Fruit fly (Drosophila melanogaster) whole organism, embryonic: ENCODE results near the gene CG45544.

Experiments
- CG10654 ChIP-seq: fragments of 200-800 bp; sonication (Bioruptor generic); optimal IDR thresholded peaks from 2 replicates; lab custom pipeline; 2016; ENCODE audit warnings: missing biosample characterization, missing genetic modification characterization
- CG11456 ChIP-seq: fragments of 200-800 bp; sonication (Bioruptor generic); IDR thresholded peaks from 3 replicates; pipeline ENCODE4 v1.3.6; 2022; ENCODE audit warnings: missing biosample characterization, missing genetic modification characterization
- CG12071 ChIP-seq: fragments of 200-800 bp; sonication (Bioruptor generic); optimal IDR thresholded peaks from 3 replicates; lab custom pipeline; 2018; ENCODE audit warnings: missing biosample characterization, mild to moderate bottlenecking, missing genetic modification characterization
- CG13296 ChIP-seq: fragments of 200-800 bp; sonication (Bioruptor generic); optimal IDR thresholded peaks from 3 replicates; lab custom pipeline; 2018; ENCODE audit warnings: missing biosample characterization, mild to moderate bottlenecking, missing genetic modification characterization
- CG16813 ChIP-seq: fragments of 200-800 bp; sonication (Bioruptor generic); IDR thresholded peaks from 3 replicates; pipeline ENCODE4 v1.3.6; 2022; ENCODE audit warnings: missing biosample characterization, missing genetic modification characterization; ENCODE audit not compliant: partially characterized antibody
- CG16815 ChIP-seq: fragments of 200-800 bp; sonication (Bioruptor generic); optimal IDR thresholded peaks from 3 replicates; lab custom pipeline; 2017; ENCODE audit warnings: missing biosample characterization, mild to moderate bottlenecking, missing genetic modification characterization
- CG17612 ChIP-seq: fragments of 200-800 bp; sonication (Bioruptor generic); IDR thresholded peaks from 2 replicates; pipeline ENCODE4 v1.3.6; 2022; ENCODE audit warnings: missing biosample characterization, missing genetic modification characterization
- CG2129 ChIP-seq: fragments of 200-800 bp; sonication (Bioruptor generic); IDR thresholded peaks from 2 replicates; pipeline ENCODE4 v1.3.6; 2022; ENCODE audit warnings: missing biosample characterization, missing genetic modification characterization; ENCODE audit not compliant: partially characterized antibody
- CG2199 ChIP-seq: fragments of 200-800 bp; sonication (Bioruptor generic); IDR thresholded peaks from 3 replicates; pipeline ENCODE4 v1.3.6; 2022; ENCODE audit warnings: missing biosample characterization, missing genetic modification characterization
- CG30403 ChIP-seq: fragments of 200-800 bp; sonication (Bioruptor generic); optimal IDR thresholded peaks from 3 replicates; lab custom pipeline; 2016; ENCODE audit warnings: missing biosample characterization, missing genetic modification characterization
- CG31365 ChIP-seq: fragments of 200-800 bp; sonication (Bioruptor generic); optimal IDR thresholded peaks from 2 replicates; lab custom pipeline; 2018; ENCODE audit warnings: missing biosample characterization, mild to moderate bottlenecking, missing genetic modification characterization
- CG32767 ChIP-seq: fragments of 200-800 bp; sonication (Bioruptor generic); IDR thresholded peaks from 2 replicates; pipeline ENCODE4 v1.3.6; 2022; ENCODE audit warnings: missing biosample characterization, missing genetic modification characterization
- CG4707 ChIP-seq: fragments of 200-800 bp; sonication (Bioruptor generic); optimal IDR thresholded peaks from 2 replicates; lab custom pipeline; 2018; ENCODE audit warnings: missing biosample characterization, mild to moderate bottlenecking, missing genetic modification characterization, moderate library complexity
- CG7357 ChIP-seq: fragments of 200-800 bp; sonication (Bioruptor generic); IDR thresholded peaks from 3 replicates; pipeline ENCODE4 v1.3.6; 2022; ENCODE audit warnings: missing biosample characterization, missing genetic modification characterization
- CG8359 ChIP-seq: fragments of 200-800 bp; sonication (Bioruptor generic); optimal IDR thresholded peaks from 2 replicates; lab custom pipeline; 2017; ENCODE audit warnings: missing biosample characterization, mild to moderate bottlenecking, missing genetic modification characterization, borderline replicate concordance
- Chrac-16 ChIP-seq: fragments of 200-800 bp; sonication (Bioruptor generic); optimal IDR thresholded peaks from 3 replicates; lab custom pipeline; 2016; ENCODE audit warnings: missing biosample characterization, missing genetic modification characterization
- D ChIP-seq, 2 experiments: fragments of 200-800 bp in 1 of 2; fragments of >200 bp in 1 of 2; sonication (Bioruptor generic) in 1 of 2; optimal IDR thresholded peaks; 2 replicates in 1 of 2; 3 replicates in 1 of 2; lab custom pipeline; 2017; ENCODE audit warnings: mild to moderate bottlenecking in 1 of 2, missing biosample characterization in 1 of 2, missing genetic modification characterization in 1 of 2, missing genetic modification reagents in 1 of 2
- Ets97D ChIP-seq: fragments of 200-800 bp; sonication (Bioruptor generic); optimal IDR thresholded peaks from 3 replicates; lab custom pipeline; 2016; ENCODE audit warnings: missing biosample characterization, missing genetic modification characterization
- GATAe ChIP-seq: fragments of 200-800 bp; sonication (Bioruptor generic); conservative IDR thresholded peaks from 2 replicates; pipeline ENCODE4 v1.3.6; 2022; ENCODE audit warnings: missing biosample characterization, missing genetic modification characterization
- H15 ChIP-seq: fragments of 200-800 bp; sonication (Bioruptor generic); IDR thresholded peaks from 3 replicates; pipeline ENCODE4 v1.3.6; 2022; ENCODE audit warnings: missing biosample characterization, missing genetic modification characterization
- Kr ChIP-seq: fragments of 200-800 bp; sonication (Bioruptor generic); optimal IDR thresholded peaks from 2 replicates; lab custom pipeline; 2017; ENCODE audit warnings: missing biosample characterization, mild to moderate bottlenecking, missing genetic modification characterization
- Lhr ChIP-seq: fragments of 200-800 bp; sonication (Bioruptor generic); optimal IDR thresholded peaks from 3 replicates; lab custom pipeline; 2017; ENCODE audit warnings: mild to moderate bottlenecking, missing biosample characterization, missing genetic modification reagents, missing genetic modification characterization
- Max ChIP-seq: fragments of 200-800 bp; sonication (Bioruptor generic); optimal IDR thresholded peaks from 2 replicates; lab custom pipeline; 2016; ENCODE audit warnings: missing biosample characterization, mild to moderate bottlenecking, missing genetic modification characterization
- Med ChIP-seq: fragments of 200-800 bp; sonication (Bioruptor generic); peaks from one replicate; lab custom pipeline; 2016; ENCODE audit warnings: missing biosample characterization, missing genetic modification characterization, mild to moderate bottlenecking, inconsistent platforms, moderate library complexity
- NC2α ChIP-seq: fragments of 200-800 bp; sonication (Bioruptor generic); optimal IDR thresholded peaks from 2 replicates; lab custom pipeline; 2016; ENCODE audit warnings: missing biosample characterization, missing genetic modification characterization
- Nf-YC ChIP-seq: fragments of 200-800 bp; optimal IDR thresholded peaks from 3 replicates; lab custom pipeline; 2019; ENCODE audit warnings: missing biosample characterization, mild to moderate bottlenecking, missing genetic modification characterization, moderate library complexity
- Poxn ChIP-seq: fragments of 200-800 bp; sonication (Bioruptor generic); IDR thresholded peaks from 2 replicates; pipeline ENCODE4 v1.3.6; 2022; ENCODE audit warnings: missing biosample characterization, missing genetic modification characterization
- Ptx1 ChIP-seq: fragments of 200-800 bp; sonication (Bioruptor generic); IDR thresholded peaks from 2 replicates; pipeline ENCODE4 v1.3.6; 2022; ENCODE audit warnings: missing biosample characterization, missing genetic modification characterization
- Side ChIP-seq: fragments of 200-800 bp; sonication (Bioruptor generic); optimal IDR thresholded peaks from 2 replicates; lab custom pipeline; 2016; ENCODE audit warnings: missing biosample characterization, missing genetic modification characterization
- Spps ChIP-seq: fragments of 200-800 bp; sonication (Bioruptor generic); optimal IDR thresholded peaks from 2 replicates; lab custom pipeline; 2018; ENCODE audit warnings: missing biosample characterization, mild to moderate bottlenecking, missing genetic modification characterization
- Usf ChIP-seq: fragments of 200-800 bp; sonication (Bioruptor generic); optimal IDR thresholded peaks from 2 replicates; lab custom pipeline; 2017; ENCODE audit warnings: missing genotype, missing biosample characterization, missing genetic modification characterization
- btn ChIP-seq: fragments of 200-800 bp; sonication (Bioruptor generic); optimal IDR thresholded peaks from 2 replicates; lab custom pipeline; 2016; ENCODE audit warnings: missing biosample characterization, missing genetic modification characterization
- dmrt11E ChIP-seq: fragments of 200-800 bp; sonication (Bioruptor generic); optimal IDR thresholded peaks from 3 replicates; lab custom pipeline; 2018; ENCODE audit warnings: missing biosample characterization, mild to moderate bottlenecking, missing genetic modification characterization, moderate library complexity
- dpn ChIP-seq, 2 experiments: fragments of 200-800 bp; sonication (Bioruptor generic); optimal IDR thresholded peaks; 3 replicates each; lab custom pipeline; 2016; ENCODE audit warnings: missing biosample characterization in 2 of 2, missing genetic modification characterization in 2 of 2
- dysf ChIP-seq: fragments of 200-800 bp; sonication (Bioruptor generic); IDR thresholded peaks from 3 replicates; pipeline ENCODE4 v1.3.6; 2022; ENCODE audit warnings: missing biosample characterization, missing genetic modification characterization
- eve ChIP-seq, 2 experiments: fragments of >200 bp; optimal IDR thresholded peaks; 2 replicates each; lab custom pipeline; 2017; ENCODE audit warnings: missing biosample characterization in 2 of 2, missing genetic modification characterization in 2 of 2
- fd96Cb ChIP-seq: fragments of 200-800 bp; sonication (Bioruptor generic); optimal IDR thresholded peaks from 2 replicates; lab custom pipeline; 2018; ENCODE audit warnings: missing biosample characterization, mild to moderate bottlenecking, missing genetic modification characterization, moderate library complexity
- gcm2 ChIP-seq: fragments of 200-800 bp; sonication (Bioruptor generic); optimal IDR thresholded peaks from 2 replicates; lab custom pipeline; 2016; ENCODE audit warnings: missing biosample characterization, missing genetic modification characterization
- jumu ChIP-seq: fragments of 200-800 bp; sonication (Bioruptor generic); optimal IDR thresholded peaks from 3 replicates; lab custom pipeline; 2016; ENCODE audit warnings: missing biosample characterization, missing genetic modification characterization
- kah ChIP-seq: fragments of 200-800 bp; sonication (Bioruptor generic); optimal IDR thresholded peaks from 2 replicates; lab custom pipeline; 2018; ENCODE audit warnings: missing biosample characterization, mild to moderate bottlenecking, missing genetic modification characterization
- luna ChIP-seq: fragments of 200-800 bp; sonication (Bioruptor generic); optimal IDR thresholded peaks from 2 replicates; lab custom pipeline; 2016; ENCODE audit warnings: missing biosample characterization, missing genetic modification characterization
- pum ChIP-seq: fragments of 200-800 bp; sonication (Bioruptor generic); optimal IDR thresholded peaks from 2 replicates; lab custom pipeline; 2016; ENCODE audit warnings: missing biosample characterization, missing genetic modification characterization
- rib ChIP-seq: fragments of 200-800 bp; sonication (Bioruptor generic); IDR thresholded peaks from 2 replicates; pipeline ENCODE4 v1.3.6; 2022; ENCODE audit warnings: missing biosample characterization, missing genetic modification characterization
- run ChIP-seq: fragments of 200-800 bp; sonication (Bioruptor generic); optimal IDR thresholded peaks from 3 replicates; lab custom pipeline; 2018; ENCODE audit warnings: missing biosample characterization, mild to moderate bottlenecking, missing genetic modification characterization
- sc ChIP-seq, 3 experiments: fragments of >200 bp in 2 of 3; fragments of 200-800 bp in 1 of 3; sonication (Bioruptor generic) in 1 of 3; optimal IDR thresholded peaks; 2 replicates in 2 of 3; 3 replicates in 1 of 3; lab custom pipeline; 2017; ENCODE audit warnings: mild to moderate bottlenecking in 1 of 3, missing biosample characterization in 1 of 3, missing genetic modification characterization in 1 of 3, missing genetic modification reagents in 1 of 3
- sens ChIP-seq: fragments of 200-800 bp; sonication (Bioruptor generic); peaks from one replicate; lab custom pipeline; 2016; ENCODE audit warnings: missing biosample characterization, missing genetic modification characterization
- sqz ChIP-seq: fragments of 200-800 bp; sonication (Bioruptor generic); optimal IDR thresholded peaks from 3 replicates; lab custom pipeline; 2018; ENCODE audit warnings: missing biosample characterization, mild to moderate bottlenecking, missing genetic modification characterization
- tap ChIP-seq: fragments of 200-800 bp; optimal IDR thresholded peaks from 3 replicates; lab custom pipeline; 2019; ENCODE audit warnings: missing biosample characterization, mild to moderate bottlenecking, missing genetic modification characterization, moderate library complexity
- tgo ChIP-seq: fragments of 200-800 bp; sonication (Bioruptor generic); IDR thresholded peaks from 3 replicates; pipeline ENCODE4 v1.3.6; 2022; ENCODE audit warnings: missing biosample characterization, missing genetic modification characterization
- trem ChIP-seq: fragments of 200-800 bp; optimal IDR thresholded peaks from 3 replicates; lab custom pipeline; 2019; ENCODE audit warnings: missing biosample characterization, mild to moderate bottlenecking, missing genetic modification characterization, moderate library complexity

The CG45544 gene

dm6 chr3R:29274590-29274989, 18.3 kb downstream of the CG45544 start (continued):
- TF ChIP-seq CG30403 (peak; percentile 57), CG17612 (GFP tag; lab: Robert Waterston, UW) (no peak), Chrac-16 (GFP tag; lab: Kevin White, UChicago) (peak; percentile 48), luna (GFP tag; lab: Kevin White, UChicago) (no peak), CG13296 (GFP tag; lab: Kevin White, UChicago) (no peak), Poxn (GFP tag; lab: Robert Waterston, UW) (no peak), tap (tag; lab: Kevin White, UChicago) (peak; percentile 73), kah (peak; percentile 6), jumu (no peak), trem (tag; lab: Kevin White, UChicago) (peak; percentile 82), tgo (peak; percentile 32; the same call in 1 of the 3 replicates), Nf-YC (tag; lab: Kevin White, UChicago) (no peak), D (optimal IDR thresholded peaks at IDR 0.05; lab: Kevin White, UChicago) (no peak), D (GFP tag; optimal IDR thresholded peaks at IDR 0.05; lab: Kevin White, UChicago) (peak; percentile 73), Spps (tag; lab: Kevin White, UChicago) (peak; percentile 76), H15 (peak; percentile 60; the same call in 2 of the 3 replicates), Lhr (GFP tag; lab: Kevin White, UChicago) (peak; percentile 42), Side (peak; percentile 26), CG16815 (GFP tag; lab: Kevin White, UChicago) (peak; percentile 56), sc (optimal IDR thresholded peaks at IDR 0.05; lab: Kevin White, UChicago) (no peak), sc (GFP tag; optimal IDR thresholded peaks at IDR 0.05; lab: Kevin White, UChicago) (peak; percentile 76), run (no peak), dysf (GFP tag; lab: Robert Waterston, UW) (peak; percentile 70), CG11456 (GFP tag; lab: Robert Waterston, UW) (0 out of 3 replicates have a peak, but pooled peaks have one; percentile 32), CG8359 (GFP tag; lab: Kevin White, UChicago) (peak; percentile 44), CG2129 (GFP tag; lab: Robert Waterston, UW) (no peak), eve (GFP tag; optimal IDR thresholded peaks at IDR 0.05; lab: Kevin White, UChicago) (peak in 1 of 2 experiments; percentile 77), sens (GFP tag; lab: Kevin White, UChicago) (peak; percentile 97), rib (GFP tag; lab: Robert Waterston, UW) (no peak), CG7357 (GFP tag; lab: Robert Waterston, UW) (0 out of 3 replicates have a peak, but pooled peaks have one; percentile 47), CG10654 (GFP tag; lab: Kevin White, UChicago) (peak; percentile 43), NC2α (GFP tag; lab: Kevin White, UChicago) (peak; percentile 53), GATAe (GFP tag; lab: Robert Waterston, UW) (no peak), Med (GFP tag; lab: Kevin White, UChicago) (no peak), Kr (GFP tag; lab: Kevin White, UChicago) (no peak), gcm2 (GFP tag; lab: Kevin White, UChicago) (peak; percentile 9), pum (peak; percentile 54), sqz (peak; percentile 44), fd96Cb (tag; lab: Kevin White, UChicago) (peak; percentile 78), dmrt11E (tag; lab: Kevin White, UChicago) (peak; percentile 92), CG12071 (GFP tag; lab: Kevin White, UChicago) (peak; percentile 36), CG32767 (no peak), CG4707 (GFP tag; lab: Kevin White, UChicago) (peak; percentile 68), Max (GFP tag; lab: Kevin White, UChicago) (peak; percentile 10), Usf (GFP tag; lab: Kevin White, UChicago) (peak; percentile 6), CG2199 (GFP tag; lab: Robert Waterston, UW) (0 out of 3 replicates have a peak, but pooled peaks have one; percentile 20), CG31365 (tag; lab: Kevin White, UChicago) (no peak), dpn (GFP tag; optimal IDR thresholded peaks at IDR 0.05; lab: Kevin White, UChicago) (peak; percentile 52 to 57), CG16813 (GFP tag; lab: Robert Waterston, UW) (no peak), btn (GFP tag; lab: Kevin White, UChicago) (peak; percentile 12), Ptx1 (GFP tag; lab: Robert Waterston, UW) (peak; percentile 64), Ets97D (peak; percentile 27)
